Worm (Caenorhabditis elegans): ENCODE data around the gene T28C12.6.

DNA sequence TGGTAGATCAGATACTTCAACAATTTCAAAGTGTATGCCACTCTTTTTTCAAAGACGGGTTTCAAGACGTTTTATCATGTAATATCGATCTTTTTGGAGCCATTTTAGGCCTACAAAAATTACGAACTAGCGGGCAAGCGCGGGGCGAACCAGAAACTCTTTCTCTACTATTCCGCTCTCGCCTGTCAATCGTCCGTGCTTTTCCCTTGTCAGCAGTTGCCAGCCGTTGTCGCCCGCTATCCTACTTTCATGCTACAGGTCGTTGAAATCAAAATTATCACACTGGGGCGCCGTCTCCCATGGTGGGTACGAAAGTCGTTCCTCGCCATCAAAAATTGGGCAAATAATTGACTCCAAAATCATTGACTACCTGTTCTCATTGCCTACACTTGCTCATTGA is 34.9 kb downstream of the T28C12.6 start:
- no peak for TF ChIP-seq ref-1 (GFP tag; conservative IDR thresholded peaks at IDR 0.05)
- no peak for TF ChIP-seq ztf-23 (GFP tag; IDR thresholded peaks at IDR 0.05)
- no peak for TF ChIP-seq klf-2 (GFP tag; conservative IDR thresholded peaks at IDR 0.05)
- no peak for TF ChIP-seq ztf-29 (GFP tag; IDR thresholded peaks at IDR 0.05)
- TF ChIP-seq flt-1 (GFP tag; IDR thresholded peaks at IDR 0.05): no peak

Measured in whole organism, midembryonic.